Worm (Caenorhabditis elegans): ENCODE data around the gene col-123.

col-123 gene

ce11 chrIV:9796494-9796893, 25.2 kb upstream of the col-123 start, which contains the start of gene pis-1:
Gene pis-1 (minus strand): TSS chrIV:9796594.
- TF ChIP-seq mdt-29 (GFP tag; IDR thresholded peaks at IDR 0.05) (no peak), R02D3.7 (tag; optimal IDR thresholded peaks at IDR 0.05) (no peak), nhr-10 (tag; optimal IDR thresholded peaks at IDR 0.05) (no peak), ZK546.5 (tag; optimal IDR thresholded peaks at IDR 0.05) (no peak)

ce11 chrIV:9797304-9798003, 24.3 kb upstream of the col-123 start, which contains the start of gene T13F2.2:
Gene T13F2.2 (minus strand): TSS chrIV:9797354.
- TF ChIP-seq spr-1 (tag; optimal IDR thresholded peaks at IDR 0.05) (no peak), aly-2 (tag; optimal IDR thresholded peaks at IDR 0.05) (no peak), tag-97 (GFP tag; IDR thresholded peaks at IDR 0.05) (no peak), daf-16 (GFP tag; optimal IDR thresholded peaks at IDR 0.05) (no peak), daf-16 (tag; optimal IDR thresholded peaks at IDR 0.05) (peak; percentile 86), F44E2.7 (GFP tag; IDR thresholded peaks at IDR 0.05) (no peak), T26A8.4 (GFP tag; IDR thresholded peaks at IDR 0.05) (no peak), ces-1 (GFP tag; optimal IDR thresholded peaks at IDR 0.05) (no peak), daf-8 (GFP tag; IDR thresholded peaks at IDR 0.05) (no peak), vab-7 (GFP tag; IDR thresholded peaks at IDR 0.05) (no peak), Y5F2A.4 (GFP tag; optimal IDR thresholded peaks at IDR 0.05) (no peak), mes-2 (tag; optimal IDR thresholded peaks at IDR 0.05; ENCODE audit: poor library complexity, severe bottlenecking) (peak; percentile 73), nhr-111 (GFP tag; optimal IDR thresholded peaks at IDR 0.05) (no peak), lsy-2 (tag; optimal IDR thresholded peaks at IDR 0.05) (peak in 1 of 2 experiments; percentile 15), lir-3 (tag; optimal IDR thresholded peaks at IDR 0.05) (no peak), lim-7 (GFP tag; IDR thresholded peaks at IDR 0.05) (no peak), Y75B8A.6 (GFP tag; IDR thresholded peaks at IDR 0.05) (no peak), saeg-2 (GFP tag; IDR thresholded peaks at IDR 0.05) (no peak), mdt-29 (GFP tag; IDR thresholded peaks at IDR 0.05) (no peak), mxl-2 (GFP tag; conservative IDR thresholded peaks at IDR 0.05) (no peak), php-3 (GFP tag; IDR thresholded peaks at IDR 0.05) (peak; percentile 95), madf-5 (GFP tag; IDR thresholded peaks at IDR 0.05) (no peak), F37D6.2 (tag; optimal IDR thresholded peaks at IDR 0.05) (no peak), ztf-7 (tag; optimal IDR thresholded peaks at IDR 0.05) (no peak), Y48G9A.11 (GFP tag; IDR thresholded peaks at IDR 0.05) (no peak), skn-1 (tag; optimal IDR thresholded peaks at IDR 0.05) (no peak), nhr-25 (tag; optimal IDR thresholded peaks at IDR 0.05; ENCODE audit: borderline replicate concordance, insufficient read depth) (no peak), dmd-9 (GFP tag; IDR thresholded peaks at IDR 0.05) (no peak), hif-1 (tag; optimal IDR thresholded peaks at IDR 0.05) (peak in 1 of 2 experiments; percentile 5), dmd-6 (GFP tag; IDR thresholded peaks at IDR 0.05) (peak; percentile 70; the same call in 1 of the 2 replicates), zag-1 (tag; optimal IDR thresholded peaks at IDR 0.05) (no peak), jun-1 (tag; optimal IDR thresholded peaks at IDR 0.05) (no peak), nhr-41 (GFP tag; IDR thresholded peaks at IDR 0.05) (no peak), nhr-237 (tag; optimal IDR thresholded peaks at IDR 0.05) (no peak), lin-13 (GFP tag; optimal IDR thresholded peaks at IDR 0.05) (no peak), lin-15B (tag; optimal IDR thresholded peaks at IDR 0.05) (no peak), nhr-28 (tag; optimal IDR thresholded peaks at IDR 0.05) (peak; percentile 72), ama-1 (optimal IDR thresholded peaks at IDR 0.05) (no peak), mep-1 (tag; optimal IDR thresholded peaks at IDR 0.05) (no peak), F26F4.8 (GFP tag; conservative IDR thresholded peaks at IDR 0.05) (no peak), mdl-1 (tag; optimal IDR thresholded peaks at IDR 0.05) (no peak), dve-1 (tag; optimal IDR thresholded peaks at IDR 0.05; ENCODE audit: insufficient read depth) (peak; percentile 58), unc-130 (GFP tag; optimal IDR thresholded peaks at IDR 0.05) (peak; percentile 46), Y105C5A.15 (GFP tag; IDR thresholded peaks at IDR 0.05) (no peak), nhr-6 (tag; optimal IDR thresholded peaks at IDR 0.05) (no peak), nhr-48 (tag; optimal IDR thresholded peaks at IDR 0.05) (no peak)
